Worm (Caenorhabditis elegans) whole organism, L4 larva: ENCODE measurements around the gene T25E12.14.
A peak's percentile ranks its signal among the peaks of the same experiment; 100 is the strongest.

Experiments used
- F26F4.8 ChIP-seq: fragments of 200-800 bp; sonication (Bioruptor generic); conservative IDR thresholded peaks from 2 replicates; pipeline ENCODE4 v1.3.6; 2022; ENCODE audit warnings: missing genetic modification characterization, missing compliant biosample characterization
- F37D6.2 ChIP-seq: sonication (generic microtip); optimal IDR thresholded peaks from 2 replicates; lab custom pipeline; 2016; ENCODE audit warnings: mild to moderate bottlenecking, missing genetic modification characterization, missing compliant biosample characterization
- F44E2.7 ChIP-seq: fragments of 200-800 bp; sonication (Bioruptor generic); IDR thresholded peaks from 2 replicates; pipeline ENCODE4 v2.1.2; 2022; ENCODE audit warnings: missing genetic modification characterization, missing compliant biosample characterization
- T26A8.4 ChIP-seq: fragments of 200-800 bp; sonication (Bioruptor generic); IDR thresholded peaks from 2 replicates; pipeline ENCODE4 v1.3.6; 2022; ENCODE audit warnings: missing genetic modification characterization, missing compliant biosample characterization
- aha-1 ChIP-seq: fragments of 150-350 bp; peaks from one replicate; lab custom pipeline; 2014; ENCODE audit warnings: missing biosample characterization, missing genetic modification characterization
- attf-4 ChIP-seq: sonication (generic microtip); optimal IDR thresholded peaks from 3 replicates; lab custom pipeline; 2017; ENCODE audit warnings: missing biosample characterization, missing genetic modification characterization
- ces-1 ChIP-seq: fragments of 150-350 bp; sonication (generic microtip); optimal IDR thresholded peaks from 4 replicates; lab custom pipeline; 2014; ENCODE audit warnings: missing biosample characterization, missing genetic modification reagents, missing genetic modification characterization
- ctbp-1 ChIP-seq: fragments of 200-800 bp; sonication (Bioruptor generic); IDR thresholded peaks from 2 replicates; pipeline ENCODE4 v1.3.6; 2022; ENCODE audit warnings: missing genetic modification reagents, missing genetic modification characterization, missing compliant biosample characterization
- daf-12 ChIP-seq: fragments of 150-350 bp; optimal IDR thresholded peaks from 2 replicates; lab custom pipeline; 2014; ENCODE audit warnings: missing biosample characterization, missing genetic modification reagents, missing genetic modification characterization
- daf-19 ChIP-seq: fragments of 200-800 bp; sonication (Bioruptor generic); conservative IDR thresholded peaks from 2 replicates; pipeline ENCODE4 v1.3.6; 2022; ENCODE audit warnings: missing genetic modification characterization, missing compliant biosample characterization
- dpl-1 ChIP-seq: fragments of 150-350 bp; optimal IDR thresholded peaks from 2 replicates; lab custom pipeline; 2014; ENCODE audit warnings: missing biosample characterization, missing genetic modification reagents, missing genetic modification characterization
- dve-1 ChIP-seq: sonication (generic microtip); optimal IDR thresholded peaks from 2 replicates; lab custom pipeline; 2017; ENCODE audit warnings: antibody characterized with exemption, mild to moderate bottlenecking, missing genetic modification characterization, missing compliant biosample characterization; ENCODE audit not compliant: insufficient read depth
- egl-27 ChIP-seq: sonication (generic microtip); optimal IDR thresholded peaks from 3 replicates; lab custom pipeline; 2017; ENCODE audit warnings: missing biosample characterization, missing genetic modification reagents, missing genetic modification characterization
- fos-1 ChIP-seq: fragments of 150-350 bp; optimal IDR thresholded peaks from 2 replicates; lab custom pipeline; 2014; ENCODE audit warnings: missing biosample characterization, missing genetic modification characterization
- hif-1 ChIP-seq, 2 experiments: sonication (generic microtip); optimal IDR thresholded peaks; 2 replicates each; lab custom pipeline; 2016 to 2017; ENCODE audit warnings: missing compliant biosample characterization in 2 of 2, missing genetic modification characterization in 2 of 2, missing genetic modification reagents in 2 of 2, missing genotype in 2 of 2, mild to moderate bottlenecking in 1 of 2
- hlh-30 ChIP-seq: sonication (generic microtip); optimal IDR thresholded peaks from 2 replicates; lab custom pipeline; 2017; ENCODE audit warnings: antibody characterized with exemption, mild to moderate bottlenecking, missing genetic modification characterization, missing compliant biosample characterization; ENCODE audit not compliant: insufficient read depth
- jun-1 ChIP-seq: fragments of 150-350 bp; optimal IDR thresholded peaks from 2 replicates; lab custom pipeline; 2014; ENCODE audit warnings: missing biosample characterization, missing genetic modification reagents, missing genetic modification characterization
- lin-1 ChIP-seq: fragments of 200-800 bp; sonication (Bioruptor generic); IDR thresholded peaks from 2 replicates; pipeline ENCODE4 v1.3.6; 2022; ENCODE audit warnings: missing genetic modification reagents, missing genetic modification characterization, missing compliant biosample characterization
- lin-29 ChIP-seq: fragments of 200-800 bp; sonication (Bioruptor generic); IDR thresholded peaks from 2 replicates; pipeline ENCODE4 v1.3.6; 2022; ENCODE audit warnings: missing genetic modification reagents, missing genetic modification characterization, missing compliant biosample characterization
- lsy-2 ChIP-seq, 2 experiments: fragments of 150-350 bp in 1 of 2; sonication (generic microtip) in 1 of 2; optimal IDR thresholded peaks; 2 replicates each; lab custom pipeline; 2014 to 2017; ENCODE audit warnings: missing biosample characterization in 2 of 2, missing genetic modification characterization in 2 of 2
- mdt-29 ChIP-seq: fragments of 200-800 bp; sonication (Bioruptor generic); IDR thresholded peaks from 2 replicates; pipeline ENCODE4 v1.3.6; 2022; ENCODE audit warnings: missing genetic modification reagents, missing genetic modification characterization, missing compliant biosample characterization
- mxl-3 ChIP-seq: fragments of 200-800 bp; sonication (Bioruptor generic); optimal IDR thresholded peaks from 2 replicates; lab custom pipeline; 2018; ENCODE audit warnings: mild to moderate bottlenecking, missing genetic modification characterization, missing compliant biosample characterization
- nhr-10 ChIP-seq: fragments of 150-350 bp; optimal IDR thresholded peaks from 2 replicates; lab custom pipeline; 2014; ENCODE audit warnings: missing biosample characterization, missing genetic modification characterization
- nhr-111 ChIP-seq: fragments of 200-800 bp; sonication (Bioruptor generic); optimal IDR thresholded peaks from 2 replicates; lab custom pipeline; 2018; ENCODE audit warnings: mild to moderate bottlenecking, missing genetic modification characterization, missing compliant biosample characterization
- skn-1 ChIP-seq: fragments of 150-350 bp; optimal IDR thresholded peaks from 2 replicates; lab custom pipeline; 2014; ENCODE audit warnings: missing biosample characterization, missing genetic modification characterization
- spr-1 ChIP-seq: sonication (generic microtip); optimal IDR thresholded peaks from 2 replicates; lab custom pipeline; 2016; ENCODE audit warnings: mild to moderate bottlenecking, missing genetic modification characterization, missing compliant biosample characterization
- tag-97 ChIP-seq: fragments of 200-800 bp; sonication (Bioruptor generic); IDR thresholded peaks from 2 replicates; pipeline ENCODE4 v1.3.6; 2022; ENCODE audit warnings: missing genetic modification characterization, missing compliant biosample characterization
- unc-62 ChIP-seq, 3 experiments: fragments of 150-350 bp in 1 of 3; sonication (generic microtip); optimal IDR thresholded peaks in 2 of 3; peaks in 1 of 3; 1 replicate in 1 of 3; 2 replicates in 2 of 3; lab custom pipeline; 2014 to 2017; ENCODE audit warnings: missing biosample characterization in 3 of 3, missing genetic modification characterization in 3 of 3, missing genetic modification reagents in 3 of 3, missing genotype in 1 of 3
- zfp-3 ChIP-seq: fragments of 200-800 bp; sonication (Bioruptor generic); conservative IDR thresholded peaks from 2 replicates; pipeline ENCODE4 v1.3.6; 2022; ENCODE audit warnings: missing genetic modification reagents, missing genetic modification characterization, missing compliant biosample characterization
- zip-11 ChIP-seq: fragments of 200-800 bp; sonication (Bioruptor generic); IDR thresholded peaks from 2 replicates; pipeline ENCODE4 v1.3.6; 2022; ENCODE audit warnings: missing genetic modification characterization, missing compliant biosample characterization

T25E12.14 gene

DNA sequence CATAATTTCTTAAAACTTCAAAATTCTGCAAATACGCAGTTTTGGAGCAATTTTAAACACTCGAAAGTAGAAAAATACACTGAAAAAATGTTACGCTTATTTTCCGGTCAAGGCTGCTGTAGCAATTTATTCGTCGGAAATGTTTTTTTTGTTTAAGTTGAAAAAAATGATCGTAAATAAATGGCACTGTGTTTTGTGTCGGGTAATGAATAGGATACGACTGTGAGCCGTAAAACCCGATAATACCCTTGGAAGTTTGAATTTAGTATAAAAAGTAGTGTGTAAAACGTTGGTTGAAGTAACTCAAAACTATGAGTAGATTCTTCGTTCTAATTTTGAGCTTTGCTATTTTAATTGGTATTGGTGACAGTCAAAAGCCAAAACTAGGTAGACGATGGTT lies at the start of gene T25E12.14:
Gene T25E12.14 (plus strand): TSS at position 301 of the 400 bp plus-strand sequence.
- no peak for TF ChIP-seq hlh-30 (tag; lab: Kevin White, UChicago)

DNA sequence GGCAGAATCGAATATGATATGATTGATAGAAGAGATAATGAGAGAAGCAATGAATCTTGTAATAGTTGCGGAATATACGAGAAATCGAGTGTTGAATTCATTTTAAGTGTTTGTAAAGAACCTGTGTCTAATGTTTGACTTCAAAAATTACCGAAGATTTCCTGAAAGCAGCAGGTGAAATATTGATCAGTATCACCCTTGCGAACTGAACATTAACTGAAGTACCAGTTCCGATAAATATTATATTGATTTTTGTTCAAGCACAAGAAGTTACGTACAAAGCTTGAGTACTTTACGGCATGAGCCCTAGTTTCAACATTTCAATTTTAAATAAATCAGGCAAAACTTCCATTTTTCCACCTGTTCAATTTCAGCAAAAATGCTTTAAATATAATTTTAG lies 47.8 kb upstream of the T25E12.14 start, which contains the start of gene srz-103:
Gene srz-103 (minus strand): TSS at position 101 of the 400 bp plus-strand sequence.
- no peak for TF ChIP-seq mdt-29 (GFP tag; lab: Robert Waterston, UW)
- no peak for TF ChIP-seq mxl-3

DNA sequence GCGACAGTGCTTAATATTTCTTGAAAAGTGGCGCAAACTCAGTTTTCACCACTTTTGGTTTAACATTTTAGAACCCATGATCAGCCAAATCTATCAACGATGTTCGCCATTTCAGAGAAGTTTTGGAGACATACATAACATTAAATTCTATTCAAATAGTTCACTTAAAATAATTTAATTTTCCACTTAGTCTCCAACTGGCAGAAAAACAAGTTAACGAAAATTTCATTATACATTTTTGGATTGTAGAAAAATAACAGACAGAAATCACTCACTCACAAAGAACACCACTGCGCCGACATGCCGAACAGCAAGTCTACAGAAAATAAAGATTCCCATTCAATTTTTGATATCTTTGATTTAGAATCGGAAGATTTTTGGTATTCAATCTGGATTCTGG lies 47.0 kb upstream of the T25E12.14 start, which contains the start of gene srw-44:
Gene srw-44 (plus strand): TSS at position 301 of the 400 bp plus-strand sequence.
- TF ChIP-seq aha-1 (no peak), unc-62 (GFP tag; optimal IDR thresholded peaks at IDR 0.05 in 1 of 2; lab: Kevin White, UChicago) (peak in 1 of 2 experiments; percentile 58), unc-62 (tag; optimal IDR thresholded peaks at IDR 0.05; lab: Kevin White, UChicago) (no peak), F26F4.8 (GFP tag; lab: Robert Waterston, UW) (no peak)

DNA sequence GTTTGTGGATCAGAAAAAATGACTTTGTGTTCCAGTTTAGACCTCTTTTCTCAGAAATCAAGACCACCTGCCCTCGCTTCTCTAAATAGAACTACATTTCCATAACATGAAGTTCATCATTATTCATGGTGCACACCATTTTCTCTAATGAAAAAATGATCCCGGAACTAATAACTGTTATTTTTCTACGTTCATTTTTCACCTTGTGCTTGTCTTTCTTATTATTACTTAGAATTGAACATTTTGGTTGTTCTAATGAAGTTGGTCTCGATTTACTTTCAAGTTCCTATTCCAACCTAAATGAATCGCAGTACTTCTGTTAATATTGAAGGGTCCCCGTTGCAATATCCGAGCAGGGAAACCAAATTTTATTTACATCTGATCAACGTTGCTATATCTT lies 44.1 kb upstream of the T25E12.14 start, which contains the start of gene srw-36:
Gene srw-36 (plus strand): TSS at position 301 of the 400 bp plus-strand sequence.
- TF ChIP-seq attf-4 (tag; lab: Kevin White, UChicago), result no peak
- no peak for TF ChIP-seq F37D6.2
- TF ChIP-seq F44E2.7, result no peak
- TF ChIP-seq dve-1 (tag; lab: Kevin White, UChicago), result no peak
- TF ChIP-seq ces-1, result no peak

DNA sequence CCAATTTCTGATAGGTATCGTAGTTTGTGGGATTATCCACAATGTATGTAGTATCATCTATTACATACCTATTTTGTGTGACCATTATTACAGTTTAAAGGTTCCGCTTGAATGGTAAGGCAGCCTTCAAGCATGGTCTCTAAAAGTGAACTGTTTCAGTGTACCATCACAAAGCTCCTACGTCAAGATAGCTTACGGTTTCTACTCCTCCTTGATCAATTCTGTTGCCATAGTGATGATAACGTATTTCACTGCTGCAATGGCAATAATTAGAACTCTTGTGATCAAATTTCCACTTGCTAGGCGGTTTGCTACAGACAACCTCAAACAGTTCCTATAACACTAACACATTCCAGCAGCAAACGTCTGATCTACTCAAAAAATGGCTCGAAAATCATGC lies 43.7 kb upstream of the T25E12.14 start:
- peak; percentile 91 for TF ChIP-seq aha-1
- no peak for TF ChIP-seq lin-1
- TF ChIP-seq ces-1, result no peak
- no peak for TF ChIP-seq egl-27 (tag; lab: Kevin White, UChicago)

DNA sequence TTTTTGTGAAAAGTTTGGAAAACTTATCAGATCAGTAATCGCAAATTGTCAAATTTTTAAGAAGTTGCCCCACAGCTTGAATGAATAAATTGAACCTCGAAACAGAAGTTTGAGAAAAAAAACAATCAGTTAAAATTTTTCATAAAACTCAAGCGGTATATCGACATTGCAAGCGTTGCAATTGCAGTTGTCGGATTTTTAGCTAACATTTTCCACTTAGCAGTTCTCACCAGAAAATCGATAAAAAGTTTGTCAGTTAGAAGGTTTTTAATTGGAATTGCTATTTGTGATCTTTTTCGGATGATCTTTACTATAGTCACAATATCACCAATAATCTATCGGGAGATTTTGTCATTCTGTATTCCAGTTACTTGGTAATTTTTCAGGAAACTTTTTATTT lies 41.3 kb upstream of the T25E12.14 start, which contains the start of gene srw-43:
Gene srw-43 (plus strand): TSS at position 301 of the 400 bp plus-strand sequence.
- TF ChIP-seq F37D6.2 (no peak), jun-1 (tag; lab: Kevin White, UChicago) (no peak), daf-19 (no peak), zfp-3 (GFP tag; lab: Robert Waterston, UW) (no peak), hif-1 (tag; optimal IDR thresholded peaks at IDR 0.05; lab: Kevin White, UChicago) (no peak), ctbp-1 (no peak), nhr-111 (GFP tag; lab: Kevin White, UChicago) (no peak), lin-29 (GFP tag; lab: Robert Waterston, UW) (no peak), zip-11 (GFP tag; lab: Robert Waterston, UW) (no peak), spr-1 (tag; lab: Kevin White, UChicago) (no peak), lin-1 (no peak), T26A8.4 (GFP tag; lab: Robert Waterston, UW) (no peak), attf-4 (tag; lab: Kevin White, UChicago) (no peak)

DNA sequence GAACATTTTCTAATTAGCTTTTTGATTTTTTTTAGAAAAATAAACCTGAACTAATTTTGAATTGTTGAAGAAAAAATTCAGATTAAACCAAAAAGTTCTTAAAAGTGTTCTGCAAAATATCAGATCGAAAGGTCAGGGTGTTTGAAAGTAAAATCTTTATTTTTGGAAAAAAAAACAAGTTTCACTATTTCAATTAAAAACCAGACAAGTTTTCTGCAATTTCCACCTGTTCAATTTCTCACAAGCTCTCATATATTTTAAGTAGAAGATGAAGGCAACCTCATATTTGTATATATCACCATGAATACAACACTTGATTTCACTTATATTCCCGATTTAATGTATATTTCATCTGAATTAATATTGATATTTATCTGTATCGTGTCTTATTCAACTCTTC lies 39.8 kb upstream of the T25E12.14 start, which contains the start of gene srz-102:
Gene srz-102 (plus strand): TSS at position 301 of the 400 bp plus-strand sequence.
- TF ChIP-seq lsy-2 (tag; optimal IDR thresholded peaks at IDR 0.05; lab: Kevin White, UChicago) (no peak), nhr-10 (tag; lab: Kevin White, UChicago) (no peak), dpl-1 (GFP tag; lab: Kevin White, UChicago) (no peak), daf-12 (tag; lab: Kevin White, UChicago) (no peak), T26A8.4 (GFP tag; lab: Robert Waterston, UW) (no peak), skn-1 (no peak), tag-97 (GFP tag; lab: Robert Waterston, UW) (no peak), fos-1 (no peak)
